Fruit fly (Drosophila melanogaster) whole organism, wandering third instar larva: Measurements from ENCODE around the gene Ude.

Experiments used
- Abd-B ChIP-seq: fragments of >200 bp; optimal IDR thresholded peaks from 2 replicates; lab custom pipeline; 2017; ENCODE audit warnings: missing biosample characterization, missing genetic modification characterization
- CG32264 ChIP-seq: fragments of 200-800 bp; sonication (Bioruptor generic); optimal IDR thresholded peaks from 2 replicates; lab custom pipeline; 2016; ENCODE audit warnings: missing biosample characterization, missing genetic modification characterization
- CG9705 ChIP-seq: fragments of 200-800 bp; sonication (Bioruptor generic); optimal IDR thresholded peaks from 2 replicates; lab custom pipeline; 2018; ENCODE audit warnings: missing biosample characterization, mild to moderate bottlenecking, missing genetic modification characterization
- CrebA ChIP-seq: fragments of 200-800 bp; sonication (Bioruptor generic); optimal IDR thresholded peaks from 2 replicates; lab custom pipeline; 2016; ENCODE audit warnings: missing biosample characterization, mild to moderate bottlenecking, missing genetic modification characterization, borderline replicate concordance
- Dfd ChIP-seq: fragments of >200 bp; optimal IDR thresholded peaks from 2 replicates; lab custom pipeline; 2017; ENCODE audit warnings: missing biosample characterization, missing genetic modification characterization
- Dif ChIP-seq: fragments of 200-275, 200-300 bp; sonication (Bioruptor generic); optimal IDR thresholded peaks from 2 replicates; lab custom pipeline; 2018; ENCODE audit warnings: missing biosample characterization, missing genetic modification characterization; ENCODE audit not compliant: partially characterized antibody
- GATAd ChIP-seq: sonication (Bioruptor generic); optimal IDR thresholded peaks from 2 replicates; lab custom pipeline; 2016; ENCODE audit warnings: missing biosample characterization, missing genetic modification characterization
- HLH106 ChIP-seq: fragments of 200-800 bp; optimal IDR thresholded peaks from 3 replicates; lab custom pipeline; 2019; ENCODE audit warnings: missing biosample characterization, mild to moderate bottlenecking, missing genetic modification characterization, moderate library complexity
- Hnf4 ChIP-seq: fragments of 200-800 bp; sonication (Bioruptor generic); optimal IDR thresholded peaks from 2 replicates; lab custom pipeline; 2016; ENCODE audit warnings: missing biosample characterization, mild to moderate bottlenecking, missing genetic modification characterization
- Hr78 ChIP-seq: fragments of >200 bp; optimal IDR thresholded peaks from 2 replicates; lab custom pipeline; 2017; ENCODE audit warnings: missing biosample characterization, missing genetic modification characterization
- Hr83 ChIP-seq: fragments of 200-300 bp; sonication (Bioruptor generic); optimal IDR thresholded peaks from 2 replicates; lab custom pipeline; 2016; ENCODE audit warnings: missing biosample characterization, mild to moderate bottlenecking, missing genetic modification characterization, moderate library complexity; ENCODE audit not compliant: poor library complexity, severe bottlenecking
- Jra ChIP-seq: sonication (Bioruptor generic); optimal IDR thresholded peaks from 2 replicates; lab custom pipeline; 2016; ENCODE audit warnings: missing biosample characterization, missing genetic modification characterization
- Mio ChIP-seq: sonication (Bioruptor generic); optimal IDR thresholded peaks from 2 replicates; lab custom pipeline; 2016; ENCODE audit warnings: missing biosample characterization, missing genetic modification characterization
- Myc ChIP-seq: fragments of >200 bp; optimal IDR thresholded peaks from 2 replicates; lab custom pipeline; 2017
- N ChIP-seq: fragments of >200 bp; optimal IDR thresholded peaks from 2 replicates; lab custom pipeline; 2018; ENCODE audit warnings: missing biosample characterization, missing external identifiers, missing genetic modification characterization
- OdsH ChIP-seq: fragments of 200-800 bp; sonication (Bioruptor generic); optimal IDR thresholded peaks from 2 replicates; lab custom pipeline; 2016; ENCODE audit warnings: missing biosample characterization, mild to moderate bottlenecking, missing genetic modification characterization
- Rel ChIP-seq, 2 experiments: fragments of 200-800 bp; sonication (Bioruptor generic) in 1 of 2; optimal IDR thresholded peaks; 2 replicates in 1 of 2; 3 replicates in 1 of 2; lab custom pipeline; 2016 to 2019; ENCODE audit warnings: mild to moderate bottlenecking in 2 of 2, missing biosample characterization in 2 of 2, missing genetic modification characterization in 2 of 2, moderate library complexity in 1 of 2
- Sp1 ChIP-seq: fragments of 200-800 bp; sonication (Bioruptor generic); optimal IDR thresholded peaks from 3 replicates; lab custom pipeline; 2019; ENCODE audit warnings: missing biosample characterization, mild to moderate bottlenecking, missing genetic modification characterization, moderate library complexity
- Vsx2 ChIP-seq: fragments of 200-300, 225-300 bp; sonication (Bioruptor generic); optimal IDR thresholded peaks from 2 replicates; lab custom pipeline; 2018; ENCODE audit warnings: missing biosample characterization, missing genetic modification characterization; ENCODE audit not compliant: partially characterized antibody
- br ChIP-seq: fragments of 200-800 bp; sonication (Bioruptor generic); optimal IDR thresholded peaks from 2 replicates; lab custom pipeline; 2016; ENCODE audit warnings: missing biosample characterization, missing genetic modification characterization
- brk ChIP-seq: fragments of 200-800 bp; sonication (Bioruptor generic); optimal IDR thresholded peaks from 2 replicates; lab custom pipeline; 2016; ENCODE audit warnings: missing biosample characterization, mild to moderate bottlenecking, missing genetic modification characterization
- dl ChIP-seq, 2 experiments: fragments of 175-275, 200-275 bp in 1 of 2; fragments of 200-275 bp in 1 of 2; sonication (Bioruptor generic); optimal IDR thresholded peaks; lab custom pipeline; 2018; ENCODE audit warnings: mild to moderate bottlenecking in 2 of 2, missing biosample characterization in 2 of 2, missing genetic modification characterization in 2 of 2, moderate library complexity in 2 of 2; ENCODE audit not compliant: partially characterized antibody in 2 of 2, insufficient read depth in 1 of 2
- dmrt93B ChIP-seq: fragments of 200-800 bp; sonication (Bioruptor generic); optimal IDR thresholded peaks from 2 replicates; lab custom pipeline; 2018; ENCODE audit warnings: missing biosample characterization, mild to moderate bottlenecking, missing genetic modification characterization
- dsf ChIP-seq: sonication (Bioruptor generic); optimal IDR thresholded peaks from 2 replicates; lab custom pipeline; 2016; ENCODE audit warnings: missing biosample characterization, missing genetic modification characterization, borderline replicate concordance
- ey ChIP-seq: fragments of 200-800 bp; sonication (Bioruptor generic); optimal IDR thresholded peaks from 2 replicates; lab custom pipeline; 2016; ENCODE audit warnings: missing biosample characterization, missing genetic modification characterization
- foxo ChIP-seq, 2 experiments: fragments of 200-800 bp; sonication (Bioruptor generic); optimal IDR thresholded peaks; 2 replicates in 1 of 2; 3 replicates in 1 of 2; lab custom pipeline; 2016 to 2017; ENCODE audit warnings: missing biosample characterization in 2 of 2, missing genetic modification characterization in 2 of 2
- fru ChIP-seq: fragments of 200-800 bp; sonication (Bioruptor generic); optimal IDR thresholded peaks from 3 replicates; lab custom pipeline; 2016; ENCODE audit warnings: missing biosample characterization, mild to moderate bottlenecking, missing genetic modification characterization
- h ChIP-seq: fragments of 200-800 bp; sonication (Bioruptor generic); optimal IDR thresholded peaks from 3 replicates; lab custom pipeline; 2016; ENCODE audit warnings: missing biosample characterization, mild to moderate bottlenecking, missing genetic modification characterization
- jim ChIP-seq: fragments of 175-275, 200-325 bp; sonication (Bioruptor generic); optimal IDR thresholded peaks from 2 replicates; lab custom pipeline; 2016; ENCODE audit warnings: missing biosample characterization, mild to moderate bottlenecking, missing genetic modification characterization
- lola ChIP-seq: fragments of >200 bp; optimal IDR thresholded peaks from 2 replicates; lab custom pipeline; 2017; ENCODE audit warnings: missing biosample characterization, missing genetic modification characterization
- pan ChIP-seq: fragments of >200 bp; optimal IDR thresholded peaks from 2 replicates; lab custom pipeline; 2017
- psq ChIP-seq: fragments of 200-800 bp; sonication (Bioruptor generic); optimal IDR thresholded peaks from 3 replicates; lab custom pipeline; 2017; ENCODE audit warnings: missing biosample characterization, mild to moderate bottlenecking, missing genetic modification characterization, moderate library complexity
- rgr ChIP-seq: fragments of 200-800 bp; sonication (Bioruptor generic); optimal IDR thresholded peaks from 3 replicates; lab custom pipeline; 2016; ENCODE audit warnings: missing biosample characterization, mild to moderate bottlenecking, missing genetic modification characterization
- sage ChIP-seq: fragments of 200-800 bp; sonication (Bioruptor generic); optimal IDR thresholded peaks from 2 replicates; lab custom pipeline; 2016; ENCODE audit warnings: missing biosample characterization, mild to moderate bottlenecking, missing genetic modification characterization
- sv ChIP-seq: fragments of 200-800 bp; sonication (Bioruptor generic); optimal IDR thresholded peaks from 3 replicates; lab custom pipeline; 2016; ENCODE audit warnings: missing biosample characterization, missing genetic modification characterization
- tai ChIP-seq: sonication (Bioruptor generic); optimal IDR thresholded peaks from 2 replicates; lab custom pipeline; 2016; ENCODE audit warnings: missing biosample characterization, missing genetic modification characterization
- usp ChIP-seq: fragments of >200 bp; optimal IDR thresholded peaks from 2 replicates; lab custom pipeline; 2017; ENCODE audit warnings: missing biosample characterization, missing genetic modification characterization
- woc ChIP-seq: sonication (Bioruptor generic); optimal IDR thresholded peaks from 2 replicates; lab custom pipeline; 2016; ENCODE audit warnings: missing biosample characterization, mild to moderate bottlenecking, missing genetic modification characterization

Ude gene

DNA sequence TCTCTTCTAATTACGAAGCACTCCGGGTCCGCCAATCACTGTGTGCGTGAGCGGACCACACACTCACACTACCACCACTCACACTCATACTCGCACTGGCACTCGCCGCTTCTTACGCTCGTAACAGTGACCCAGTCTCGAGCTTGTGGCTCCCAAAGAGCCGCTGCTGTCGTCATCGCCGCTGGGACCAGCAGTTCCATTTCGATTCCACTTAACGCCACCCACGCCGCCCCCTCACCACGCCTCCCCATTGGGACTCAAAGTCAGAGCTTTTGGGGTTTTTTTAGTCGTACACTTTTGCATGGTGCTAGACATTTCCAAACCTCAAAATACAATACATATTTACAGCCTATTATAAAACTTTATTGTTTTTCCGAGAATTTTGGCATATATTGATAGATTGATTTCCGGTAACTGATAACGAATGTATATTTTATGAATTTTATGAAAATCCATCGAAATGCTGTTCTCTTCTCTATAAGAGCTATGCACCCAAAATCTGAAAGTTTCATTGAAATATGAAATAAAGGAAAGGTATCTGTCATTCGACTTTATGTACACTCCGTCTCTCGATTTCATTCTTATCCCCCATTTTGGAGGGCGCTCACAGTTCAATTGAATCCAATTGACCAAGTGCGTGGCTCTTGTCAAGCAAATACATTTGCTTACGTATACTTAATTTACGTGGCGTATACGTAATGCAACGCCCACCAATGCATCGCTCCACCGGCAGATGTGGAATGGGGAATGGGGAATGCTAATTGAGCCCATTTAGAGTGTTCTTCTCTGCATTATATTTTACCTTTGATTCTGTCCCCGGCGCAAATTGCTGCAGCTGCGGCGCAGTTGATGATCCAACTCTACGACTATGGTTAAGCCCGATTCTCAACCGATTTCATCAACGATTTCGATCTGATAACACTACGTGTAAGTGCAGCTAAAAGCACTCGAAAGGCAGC, 27.9 kb downstream of the Ude start, which contains the start of gene CG42331 (continued):
- TF ChIP-seq Vsx2 (GFP tag; lab: Kevin White, UChicago) (no peak), Hr78 (no peak), Dfd (no peak), OdsH (peak; percentile 51), rgr (GFP tag; lab: Kevin White, UChicago) (peak; percentile 50), Hnf4 (peak; percentile 5), N (GFP tag; lab: Kevin White, UChicago) (no peak)
- TF ChIP-seq, all 38 proteins: peak for 12

dm6 chr3R:24769601-24770000, 29.9 kb downstream of the Ude start:
- no peak for TF ChIP-seq CG32264 (GFP tag; lab: Kevin White, UChicago)
- peak; percentile 82 for TF ChIP-seq Dfd

DNA sequence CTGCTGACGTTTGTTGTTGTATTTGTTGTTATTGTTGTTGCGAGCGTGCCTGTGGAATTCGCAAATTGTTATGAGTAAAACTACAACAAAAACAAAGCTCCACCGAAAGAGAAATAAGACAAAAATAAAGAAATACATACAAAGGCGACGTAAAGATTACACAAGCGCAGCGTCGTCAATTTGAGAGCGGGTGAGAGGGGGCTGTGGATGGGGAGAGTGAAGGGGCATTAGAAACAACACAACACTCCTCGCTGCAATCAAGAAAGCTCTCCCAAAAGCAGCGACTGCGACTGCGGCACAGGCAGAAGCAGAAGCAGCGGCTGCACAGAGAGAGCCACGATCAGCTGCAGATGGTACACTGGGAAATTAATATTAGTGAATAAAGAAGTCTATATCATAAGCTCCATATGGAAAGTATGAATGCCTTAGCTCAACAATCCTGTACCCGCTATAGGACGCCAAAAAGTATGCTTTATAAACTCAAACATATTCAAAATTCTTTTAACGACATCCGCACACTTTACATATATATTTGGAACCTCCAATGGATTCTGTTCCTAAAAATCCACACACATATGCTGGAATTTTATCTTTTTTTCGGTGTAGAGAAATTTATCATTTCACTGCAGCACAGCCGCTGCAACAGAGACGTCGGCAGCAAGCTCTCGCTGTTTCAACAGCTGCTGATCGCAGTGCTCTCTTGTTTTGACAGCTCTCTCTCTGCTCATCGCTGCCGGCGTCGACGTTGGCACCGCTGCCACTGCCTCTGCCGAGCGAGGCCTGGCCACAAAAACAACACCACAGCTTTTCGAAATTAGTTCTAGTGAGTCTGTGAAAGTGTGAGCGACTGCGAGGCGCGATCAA, 30.7 kb downstream of the Ude start, which contains the start of gene CG13631:
TSS of gene CG13631 (plus strand) at position 814 of the 864 bp plus-strand sequence.
- TF ChIP-seq dmrt93B (GFP tag; lab: Kevin White, UChicago) (peak; percentile 96), Mio (GFP tag; lab: Kevin White, UChicago) (peak; percentile 76), ey (peak; percentile 98), h (peak; percentile 97), sage (peak; percentile 77), dsf (GFP tag; lab: Kevin White, UChicago) (peak; percentile 75), Hnf4 (peak; percentile 94), sv (GFP tag; lab: Kevin White, UChicago) (peak; percentile 92), usp (GFP tag; lab: Kevin White, UChicago) (no peak), br (peak; percentile 97), Rel (GFP tag; optimal IDR thresholded peaks at IDR 0.05; lab: Kevin White, UChicago) (peak; percentile 56), Rel (tag; optimal IDR thresholded peaks at IDR 0.05; lab: Kevin White, UChicago) (peak; percentile 59), Jra (peak; percentile 92), HLH106 (peak; percentile 97), woc (GFP tag; lab: Kevin White, UChicago) (peak; percentile 90), jim (GFP tag; lab: Kevin White, UChicago) (no peak), brk (GFP tag; lab: Kevin White, UChicago) (peak; percentile 87), pan (lab: Kevin White, UChicago) (no peak), tai (GFP tag; lab: Kevin White, UChicago) (peak; percentile 91), Dfd (peak; percentile 52), Abd-B (GFP tag; lab: Kevin White, UChicago) (no peak), psq (peak; percentile 93), lola (GFP tag; lab: Kevin White, UChicago) (no peak), fru (peak; percentile 98), Hr78 (no peak), OdsH (peak; percentile 97), GATAd (peak; percentile 73), Myc (lab: Kevin White, UChicago) (no peak), N (GFP tag; lab: Kevin White, UChicago) (no peak), Dif (GFP tag; lab: Kevin White, UChicago) (peak; percentile 53), CrebA (GFP tag; lab: Kevin White, UChicago) (peak; percentile 49), dl (GFP tag; optimal IDR thresholded peaks at IDR 0.05; lab: Kevin White, UChicago; ENCODE audit: insufficient read depth in 1 of 2, partially characterized antibody in 2 of 2) (peak; percentile 30 to 81), Hr83 (GFP tag; lab: Kevin White, UChicago) (peak; percentile 76), rgr (GFP tag; lab: Kevin White, UChicago) (peak; percentile 97), CG9705 (GFP tag; lab: Kevin White, UChicago) (peak; percentile 87), Vsx2 (GFP tag; lab: Kevin White, UChicago) (no peak), foxo (GFP tag; optimal IDR thresholded peaks at IDR 0.05; lab: Kevin White, UChicago) (peak; percentile 65 to 98), CG32264 (GFP tag; lab: Kevin White, UChicago) (peak; percentile 86), Sp1 (GFP tag; lab: Kevin White, UChicago) (peak; percentile 92)
